Fruit fly (Drosophila melanogaster) whole organism, embryonic: ENCODE measurements around the gene Vps39.
A peak's percentile ranks its signal among the peaks of the same experiment; 100 is the strongest.

Experiments
- Asciz ChIP-seq: fragments of 200-800 bp; sonication (Bioruptor generic); optimal IDR thresholded peaks from 2 replicates; lab custom pipeline; 2017; ENCODE audit warnings: missing biosample characterization, mild to moderate bottlenecking, missing genetic modification characterization, missing genetic modification reagents
- CG10147 ChIP-seq: fragments of 200-800 bp; sonication (Bioruptor generic); optimal IDR thresholded peaks from 2 replicates; lab custom pipeline; 2019; ENCODE audit warnings: missing biosample characterization, mild to moderate bottlenecking, missing genetic modification characterization, moderate library complexity
- CG10274 ChIP-seq: fragments of 200-800 bp; sonication (Bioruptor generic); optimal IDR thresholded peaks from 3 replicates; lab custom pipeline; 2017; ENCODE audit warnings: missing biosample characterization, mild to moderate bottlenecking, missing genetic modification characterization
- CG10431 ChIP-seq: fragments of 200-800 bp; sonication (Bioruptor generic); optimal IDR thresholded peaks from 3 replicates; lab custom pipeline; 2018; ENCODE audit warnings: missing biosample characterization, mild to moderate bottlenecking, missing genetic modification characterization
- CG11085 ChIP-seq: fragments of 200-800 bp; sonication (Bioruptor generic); IDR thresholded peaks from 2 replicates; pipeline ENCODE4 v1.3.6; 2022; ENCODE audit warnings: missing biosample characterization, missing genetic modification characterization
- CG1529 ChIP-seq: fragments of 200-800 bp; sonication (Bioruptor generic); optimal IDR thresholded peaks from 3 replicates; lab custom pipeline; 2018; ENCODE audit warnings: missing biosample characterization, missing genetic modification characterization
- CG17328 ChIP-seq: fragments of 200-800 bp; sonication (Bioruptor generic); IDR thresholded peaks from 2 replicates; pipeline ENCODE4 v1.3.6; 2022; ENCODE audit warnings: missing biosample characterization, missing genetic modification characterization
- CG2199 ChIP-seq: fragments of 200-800 bp; sonication (Bioruptor generic); IDR thresholded peaks from 3 replicates; pipeline ENCODE4 v1.3.6; 2022; ENCODE audit warnings: missing biosample characterization, missing genetic modification characterization
- CG32532 ChIP-seq: fragments of 200-800 bp; sonication (Bioruptor generic); IDR thresholded peaks from 2 replicates; pipeline ENCODE4 v1.3.6; 2022; ENCODE audit warnings: missing biosample characterization, missing genetic modification characterization
- CG3838 ChIP-seq: fragments of 200-800 bp; sonication (Bioruptor generic); optimal IDR thresholded peaks from 3 replicates; lab custom pipeline; 2016; ENCODE audit warnings: missing biosample characterization, missing genetic modification characterization
- CG3847 ChIP-seq: fragments of 200-800 bp; sonication (Bioruptor generic); IDR thresholded peaks from 2 replicates; pipeline ENCODE4 v1.3.6; 2022; ENCODE audit warnings: missing biosample characterization, missing genetic modification characterization
- CG7556 ChIP-seq: fragments of 200-800 bp; sonication (Bioruptor generic); optimal IDR thresholded peaks from 2 replicates; lab custom pipeline; 2017; ENCODE audit warnings: missing biosample characterization, mild to moderate bottlenecking, missing genetic modification characterization
- CG7987 ChIP-seq: fragments of 200-800 bp; sonication (Bioruptor generic); optimal IDR thresholded peaks from 2 replicates; lab custom pipeline; 2018; ENCODE audit warnings: missing biosample characterization, mild to moderate bottlenecking, missing genetic modification characterization, moderate library complexity
- CG8089 ChIP-seq: fragments of 200-800 bp; sonication (Bioruptor generic); optimal IDR thresholded peaks from 3 replicates; lab custom pipeline; 2016; ENCODE audit warnings: missing biosample characterization, missing genetic modification characterization
- CG8478 ChIP-seq: fragments of >200 bp; optimal IDR thresholded peaks from 2 replicates; lab custom pipeline; 2018
- CG9609 ChIP-seq: fragments of 200-800 bp; sonication (Bioruptor generic); optimal IDR thresholded peaks from 3 replicates; lab custom pipeline; 2016; ENCODE audit warnings: missing biosample characterization, missing genetic modification characterization
- CHES-1-like ChIP-seq: fragments of 200-800 bp; sonication (Bioruptor generic); optimal IDR thresholded peaks from 2 replicates; lab custom pipeline; 2016; ENCODE audit warnings: missing biosample characterization, missing genetic modification characterization
- Dip3 ChIP-seq: fragments of 200-800 bp; sonication (Bioruptor generic); optimal IDR thresholded peaks from 3 replicates; lab custom pipeline; 2016; ENCODE audit warnings: missing biosample characterization, missing genetic modification characterization
- E2f2 ChIP-seq: fragments of 200-800 bp; sonication (Bioruptor generic); IDR thresholded peaks from 2 replicates; pipeline ENCODE4 v1.3.6; 2022; ENCODE audit warnings: missing biosample characterization, missing genetic modification characterization
- Fer2 ChIP-seq: fragments of 200-800 bp; sonication (Bioruptor generic); optimal IDR thresholded peaks from 2 replicates; lab custom pipeline; 2018; ENCODE audit warnings: missing biosample characterization, mild to moderate bottlenecking, missing genetic modification characterization, moderate library complexity
- GATAe ChIP-seq: fragments of 200-800 bp; sonication (Bioruptor generic); conservative IDR thresholded peaks from 2 replicates; pipeline ENCODE4 v1.3.6; 2022; ENCODE audit warnings: missing biosample characterization, missing genetic modification characterization
- Jarid2 ChIP-seq: fragments of 200-800 bp; sonication (Bioruptor generic); optimal IDR thresholded peaks from 3 replicates; lab custom pipeline; 2017; ENCODE audit warnings: mild to moderate bottlenecking, missing biosample characterization, missing genetic modification reagents, missing genetic modification characterization
- Kr ChIP-seq: fragments of 200-800 bp; sonication (Bioruptor generic); optimal IDR thresholded peaks from 2 replicates; lab custom pipeline; 2017; ENCODE audit warnings: missing biosample characterization, mild to moderate bottlenecking, missing genetic modification characterization
- NK7.1 ChIP-seq: fragments of 200-800 bp; sonication (Bioruptor generic); optimal IDR thresholded peaks from 3 replicates; lab custom pipeline; 2016; ENCODE audit warnings: missing biosample characterization, missing genetic modification characterization
- Nf-YA ChIP-seq: fragments of 200-800 bp; sonication (Bioruptor generic); IDR thresholded peaks from 2 replicates; pipeline ENCODE4 v1.3.6; 2022; ENCODE audit warnings: missing biosample characterization, missing genetic modification characterization
- Sox102F ChIP-seq: fragments of 200-800 bp; sonication (Bioruptor generic); optimal IDR thresholded peaks from 2 replicates; lab custom pipeline; 2018; ENCODE audit warnings: missing biosample characterization, mild to moderate bottlenecking, missing genetic modification characterization, moderate library complexity
- Stat92E ChIP-seq, 3 experiments: fragments of >200 bp in 2 of 3; fragments of 200-800 bp in 1 of 3; sonication (Bioruptor generic) in 1 of 3; optimal IDR thresholded peaks; 2 replicates each; lab custom pipeline; 2017 to 2019; ENCODE audit warnings: missing biosample characterization in 3 of 3, missing genetic modification characterization in 3 of 3, mild to moderate bottlenecking in 1 of 3, moderate library complexity in 1 of 3
- YL-1 ChIP-seq: fragments of 200-800 bp; sonication (Bioruptor generic); optimal IDR thresholded peaks from 3 replicates; lab custom pipeline; 2017; ENCODE audit warnings: missing biosample characterization, mild to moderate bottlenecking, missing genetic modification characterization
- bigmax ChIP-seq: fragments of 200-800 bp; sonication (Bioruptor generic); optimal IDR thresholded peaks from 2 replicates; lab custom pipeline; 2018; ENCODE audit warnings: missing biosample characterization, mild to moderate bottlenecking, missing genetic modification characterization
- cato ChIP-seq: fragments of 200-800 bp; sonication (Bioruptor generic); optimal IDR thresholded peaks from 2 replicates; lab custom pipeline; 2016; ENCODE audit warnings: missing biosample characterization, missing genetic modification characterization, borderline replicate concordance
- chinmo ChIP-seq: fragments of 200-800 bp; sonication (Bioruptor generic); IDR thresholded peaks from 4 replicates; pipeline ENCODE4 v1.3.6; 2022; ENCODE audit warnings: missing biosample characterization, missing genetic modification characterization; ENCODE audit not compliant: partially characterized antibody
- ci ChIP-seq: fragments of 200-800 bp; sonication (Bioruptor generic); IDR thresholded peaks from 3 replicates; pipeline ENCODE4 v1.3.6; 2022; ENCODE audit warnings: missing biosample characterization, missing genetic modification characterization
- crol ChIP-seq: fragments of 200-800 bp; sonication (Bioruptor generic); IDR thresholded peaks from 2 replicates; pipeline ENCODE4 v1.3.6; 2022; ENCODE audit warnings: missing biosample characterization, missing genetic modification characterization
- crp ChIP-seq, 2 experiments: fragments of 200-800 bp; sonication (Bioruptor generic); optimal IDR thresholded peaks; 2 replicates in 1 of 2; 3 replicates in 1 of 2; lab custom pipeline; 2017; ENCODE audit warnings: missing biosample characterization in 2 of 2, missing genetic modification characterization in 2 of 2, mild to moderate bottlenecking in 1 of 2, moderate library complexity in 1 of 2
- da ChIP-seq: fragments of 200-800 bp; sonication (Bioruptor generic); optimal IDR thresholded peaks from 2 replicates; lab custom pipeline; 2016; ENCODE audit warnings: missing biosample characterization, missing genetic modification characterization
- fd3F ChIP-seq: fragments of 200-800 bp; sonication (Bioruptor generic); optimal IDR thresholded peaks from 2 replicates; lab custom pipeline; 2018; ENCODE audit warnings: missing biosample characterization, mild to moderate bottlenecking, missing genetic modification characterization, moderate library complexity
- fu2 ChIP-seq: fragments of 200-800 bp; sonication (Bioruptor generic); optimal IDR thresholded peaks from 2 replicates; lab custom pipeline; 2016; ENCODE audit warnings: missing biosample characterization, missing genetic modification characterization
- grn ChIP-seq: fragments of 200-800 bp; sonication (Bioruptor generic); optimal IDR thresholded peaks from 3 replicates; lab custom pipeline; 2017; ENCODE audit warnings: missing biosample characterization, missing genetic modification characterization
- hth ChIP-seq: fragments of >200 bp; optimal IDR thresholded peaks from 2 replicates; lab custom pipeline; 2017; ENCODE audit warnings: inconsistent platforms
- jigr1 ChIP-seq: fragments of 200-800 bp; sonication (Bioruptor generic); IDR thresholded peaks from 3 replicates; pipeline ENCODE4 v1.3.6; 2022; ENCODE audit warnings: missing biosample characterization, missing genetic modification characterization
- jing ChIP-seq: fragments of 200-800 bp; sonication (Bioruptor generic); optimal IDR thresholded peaks from 2 replicates; lab custom pipeline; 2018; ENCODE audit warnings: missing biosample characterization, mild to moderate bottlenecking, missing genetic modification characterization
- kni ChIP-seq: fragments of 200-800 bp; sonication (Bioruptor generic); optimal IDR thresholded peaks from 3 replicates; lab custom pipeline; 2017; ENCODE audit warnings: mild to moderate bottlenecking, missing biosample characterization, missing genetic modification reagents, missing genetic modification characterization
- maf-S ChIP-seq: fragments of 200-800 bp; sonication (Bioruptor generic); optimal IDR thresholded peaks from 2 replicates; lab custom pipeline; 2016; ENCODE audit warnings: missing biosample characterization, missing genetic modification characterization
- onecut ChIP-seq: fragments of 200-800 bp; sonication (Bioruptor generic); IDR thresholded peaks from 2 replicates; pipeline ENCODE4 v1.3.6; 2022; ENCODE audit warnings: missing biosample characterization, missing genetic modification characterization
- psq ChIP-seq: fragments of 200-800 bp; sonication (Bioruptor generic); optimal IDR thresholded peaks from 2 replicates; lab custom pipeline; 2017; ENCODE audit warnings: missing biosample characterization, missing genetic modification characterization
- sima ChIP-seq: fragments of 200-800 bp; sonication (Bioruptor generic); optimal IDR thresholded peaks from 2 replicates; lab custom pipeline; 2016; ENCODE audit warnings: missing biosample characterization, missing genetic modification characterization
- tap ChIP-seq: fragments of 200-800 bp; optimal IDR thresholded peaks from 3 replicates; lab custom pipeline; 2019; ENCODE audit warnings: missing biosample characterization, mild to moderate bottlenecking, missing genetic modification characterization, moderate library complexity
- tin ChIP-seq: fragments of 200-800 bp; sonication (Bioruptor generic); optimal IDR thresholded peaks from 3 replicates; lab custom pipeline; 2016; ENCODE audit warnings: missing biosample characterization, missing genetic modification characterization

Vps39 gene

DNA sequence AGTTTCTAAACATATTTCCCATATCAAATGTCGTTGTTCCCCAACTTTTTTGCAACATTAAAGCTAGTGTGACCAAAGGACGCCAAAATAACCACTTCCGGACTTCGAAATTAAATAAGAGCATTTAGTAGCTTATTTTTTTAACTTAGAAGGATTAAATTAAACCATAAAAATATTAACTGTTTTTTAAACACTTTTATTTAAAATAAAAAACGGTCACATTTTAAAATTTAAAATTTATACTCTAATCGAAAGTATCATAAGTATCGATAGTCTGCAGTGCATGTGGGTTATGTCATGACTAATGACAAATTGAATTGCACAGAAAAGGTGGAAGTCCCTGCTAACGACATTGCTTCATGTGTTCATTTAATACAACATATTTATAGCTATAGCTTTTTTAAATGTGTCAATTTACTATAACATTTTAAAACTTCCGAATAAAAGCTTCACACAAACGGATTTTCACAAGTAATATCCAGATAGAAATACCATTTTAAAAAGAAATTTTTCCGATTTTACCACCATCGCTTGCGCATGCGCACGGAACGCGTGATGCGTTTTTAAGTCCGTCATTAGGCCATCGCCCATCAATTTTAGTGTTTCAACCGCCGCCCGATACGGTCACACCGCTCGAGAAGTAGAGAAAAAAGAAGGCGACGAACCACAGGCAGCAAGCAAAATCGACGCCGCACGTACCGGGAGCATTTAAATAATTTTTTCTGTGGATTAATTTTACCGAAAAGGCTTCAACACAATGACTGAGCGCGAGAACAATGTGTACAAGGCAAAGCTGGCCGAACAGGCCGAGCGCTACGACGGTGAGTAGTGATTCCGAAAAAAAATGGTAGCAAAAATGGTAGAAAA is 31.9 kb downstream of the Vps39 start, which contains the start of the genes CG7156 and 14-3-3epsilon (continued):
- TF ChIP-seq Jarid2 (GFP tag; lab: Kevin White, UChicago) (peak; percentile 77), Nf-YA (0 out of 2 replicates have a peak, but pooled peaks have one; percentile 5), Fer2 (no peak), crol (GFP tag; lab: Robert Waterston, UW) (no peak), GATAe (GFP tag; lab: Robert Waterston, UW) (no peak), fu2 (GFP tag; lab: Kevin White, UChicago) (no peak), CG1529 (GFP tag; lab: Kevin White, UChicago) (no peak), CHES-1-like (peak; percentile 32), CG3838 (GFP tag; lab: Kevin White, UChicago) (peak; percentile 14), CG10431 (GFP tag; lab: Kevin White, UChicago) (no peak), E2f2 (GFP tag; lab: Robert Waterston, UW) (peak; percentile 48), CG8478 (peak; percentile 91), CG17328 (GFP tag; lab: Robert Waterston, UW) (peak; percentile 69), YL-1 (peak; percentile 18), CG11085 (GFP tag; lab: Robert Waterston, UW) (no peak), fd3F (GFP tag; lab: Kevin White, UChicago) (peak; percentile 41), CG2199 (GFP tag; lab: Robert Waterston, UW) (no peak), CG8089 (no peak), CG7987 (GFP tag; lab: Kevin White, UChicago) (peak; percentile 17), crp (GFP tag; optimal IDR thresholded peaks at IDR 0.05; lab: Kevin White, UChicago) (peak in 1 of 2 experiments; percentile 4), Sox102F (no peak), da (no peak), jigr1 (GFP tag; lab: Robert Waterston, UW) (no peak; the same call in 2 of the 3 replicates), cato (GFP tag; lab: Kevin White, UChicago) (no peak), chinmo (GFP tag; lab: Robert Waterston, UW) (no peak), Dip3 (GFP tag; lab: Kevin White, UChicago) (no peak), jing (no peak), sima (no peak), CG3847 (GFP tag; lab: Robert Waterston, UW) (no peak), psq (GFP tag; lab: Kevin White, UChicago) (no peak), CG32532 (GFP tag; lab: Robert Waterston, UW) (peak; percentile 57; the same call in 1 of the 2 replicates), CG10274 (GFP tag; lab: Kevin White, UChicago) (no peak), tap (tag; lab: Kevin White, UChicago) (peak; percentile 16), NK7.1 (no peak), Asciz (GFP tag; lab: Kevin White, UChicago) (no peak), ci (GFP tag; lab: Robert Waterston, UW) (peak; percentile 72), kni (no peak), Kr (GFP tag; lab: Kevin White, UChicago) (no peak), tin (peak; percentile 19), hth (no peak), onecut (GFP tag; lab: Robert Waterston, UW) (peak; percentile 25; the same call in 1 of the 2 replicates), bigmax (GFP tag; lab: Kevin White, UChicago) (no peak), grn (no peak), maf-S (GFP tag; lab: Kevin White, UChicago) (no peak), CG7556 (GFP tag; lab: Kevin White, UChicago) (peak; percentile 43), CG9609 (GFP tag; lab: Kevin White, UChicago) (no peak), CG10147 (no peak), Stat92E (GFP tag; optimal IDR thresholded peaks at IDR 0.05; lab: Kevin White, UChicago) (peak in 1 of 3 experiments; percentile 63)
